Worm (Caenorhabditis elegans) whole organism, mixed stage, embryonic: ENCODE measurements around the gene C18B2.5.

Experiments used
- cnd-1 ChIP-seq: fragments of 200-800 bp; sonication (Bioruptor generic); optimal IDR thresholded peaks from 2 replicates; lab custom pipeline; 2018; ENCODE audit warnings: mild to moderate bottlenecking, missing genetic modification characterization, missing compliant biosample characterization
- drap-1 ChIP-seq: fragments of 200-800 bp; sonication (Bioruptor generic); optimal IDR thresholded peaks from 3 replicates; lab custom pipeline; 2018; ENCODE audit warnings: mild to moderate bottlenecking, missing genetic modification characterization, missing compliant biosample characterization
- hlh-1 ChIP-seq: fragments of 150-350 bp; optimal IDR thresholded peaks from 2 replicates; lab custom pipeline; 2014; ENCODE audit warnings: missing biosample characterization, missing genetic modification reagents, missing genetic modification characterization
- mep-1 ChIP-seq: fragments of 150-350 bp; optimal IDR thresholded peaks from 2 replicates; lab custom pipeline; 2017; ENCODE audit warnings: missing biosample characterization, missing genetic modification reagents, missing genetic modification characterization, inconsistent platforms
- mls-2 ChIP-seq: sonication (generic microtip); optimal IDR thresholded peaks from 2 replicates; lab custom pipeline; 2016; ENCODE audit warnings: mild to moderate bottlenecking, missing genetic modification characterization, moderate library complexity, missing compliant biosample characterization

- TF ChIP-seq mep-1 (no peak), mls-2 (tag; lab: Kevin White, UChicago) (no peak), drap-1 (GFP tag; lab: Kevin White, UChicago) (no peak), hlh-1 (tag; lab: Kevin White, UChicago) (no peak), cnd-1 (tag; lab: Kevin White, UChicago) (no peak)
Measured at ce11 chrX:3602622-3603021, 8.3 kb downstream of the C18B2.5 start.
